Fruit fly (Drosophila melanogaster) whole organism, adult: ENCODE measurements around the gene sinah.

Experiments
- CG12768 ChIP-seq: fragments of 200-800 bp; sonication (Bioruptor generic); optimal IDR thresholded peaks from 2 replicates; lab custom pipeline; 2017; ENCODE audit warnings: missing biosample characterization, missing genetic modification characterization, mild to moderate bottlenecking, moderate library complexity, missing genetic modification reagents
- CG1620 ChIP-seq: fragments of 200-800 bp; sonication (Bioruptor generic); optimal IDR thresholded peaks from 2 replicates; lab custom pipeline; 2016; ENCODE audit warnings: missing biosample characterization, missing genetic modification characterization
- CG5204 ChIP-seq: fragments of 200-800 bp; sonication (Bioruptor generic); optimal IDR thresholded peaks from 2 replicates; lab custom pipeline; 2016; ENCODE audit warnings: missing biosample characterization, missing genetic modification characterization
- CG7045 ChIP-seq: fragments of 200-800 bp; sonication (Bioruptor generic); optimal IDR thresholded peaks from 2 replicates; lab custom pipeline; 2017; ENCODE audit warnings: missing biosample characterization, mild to moderate bottlenecking, missing genetic modification characterization
- CG7101 ChIP-seq: fragments of 200-800 bp; sonication (Bioruptor generic); optimal IDR thresholded peaks from 2 replicates; lab custom pipeline; 2018; ENCODE audit warnings: missing biosample characterization, mild to moderate bottlenecking, missing genetic modification characterization, moderate library complexity
- Clk ChIP-seq: fragments of 200-800 bp; sonication (Bioruptor generic); optimal IDR thresholded peaks from 2 replicates; lab custom pipeline; 2017; ENCODE audit warnings: missing biosample characterization, missing genetic modification characterization
- Mnt ChIP-seq: fragments of 200-800 bp; sonication (Bioruptor generic); optimal IDR thresholded peaks from 2 replicates; lab custom pipeline; 2016; ENCODE audit warnings: missing biosample characterization, mild to moderate bottlenecking, missing genetic modification characterization
- ovo ChIP-seq: fragments of 200-800 bp; sonication (Bioruptor generic); optimal IDR thresholded peaks from 2 replicates; lab custom pipeline; 2016; ENCODE audit warnings: missing biosample characterization, missing genetic modification characterization
- tj ChIP-seq: fragments of 200-800 bp; sonication (Bioruptor generic); optimal IDR thresholded peaks from 3 replicates; lab custom pipeline; 2017; ENCODE audit warnings: missing biosample characterization, mild to moderate bottlenecking, missing genetic modification characterization, moderate library complexity

The sinah gene

DNA sequence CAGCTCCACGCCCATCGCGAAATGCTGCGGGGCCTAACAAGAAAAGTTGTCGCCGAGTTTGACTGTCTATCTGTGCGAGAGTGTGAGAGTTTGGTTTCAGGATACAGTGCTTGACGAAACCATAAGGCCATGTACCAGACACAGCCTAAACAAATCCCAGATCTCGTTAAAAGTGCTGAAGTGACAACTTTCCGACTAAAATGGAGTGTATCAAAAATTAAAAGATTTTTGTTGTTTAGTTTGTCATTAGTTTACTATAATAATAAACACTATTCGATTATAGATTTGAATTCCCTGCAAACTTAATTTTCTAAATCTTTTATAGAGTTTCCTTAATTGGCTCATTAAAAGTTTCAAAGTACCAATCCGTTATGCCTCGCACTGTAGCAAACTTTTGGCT is 34.8 kb downstream of the sinah start:
- no peak for TF ChIP-seq CG7101 (tag; lab: Kevin White, UChicago)

DNA sequence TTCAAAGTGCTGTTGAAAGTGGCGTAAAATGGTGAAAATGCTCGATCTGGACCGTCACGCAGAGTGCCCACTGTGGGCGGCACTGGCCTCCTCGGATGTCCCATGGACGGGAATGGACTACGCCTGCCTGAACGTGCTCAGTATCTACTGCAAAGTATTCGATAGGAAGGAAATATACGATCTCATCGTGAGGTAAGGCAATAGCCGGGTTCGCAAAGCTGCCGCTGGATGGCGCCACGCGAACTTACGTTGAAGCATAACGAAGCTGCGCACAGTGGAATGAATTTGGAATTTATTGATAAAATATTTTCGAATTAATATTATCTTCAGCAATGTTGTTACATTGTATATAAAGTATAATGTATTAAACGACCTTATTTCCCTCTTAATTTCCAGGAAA is 37.5 kb downstream of the sinah start:
- no peak for TF ChIP-seq CG12768 (GFP tag; lab: Kevin White, UChicago)
- no peak for TF ChIP-seq tj (GFP tag; lab: Kevin White, UChicago)
- no peak for TF ChIP-seq CG5204
- TF ChIP-seq Mnt (GFP tag; lab: Kevin White, UChicago) = no peak
- TF ChIP-seq CG1620 = no peak
- no peak for TF ChIP-seq CG7101 (tag; lab: Kevin White, UChicago)
- TF ChIP-seq Clk (GFP tag; lab: Kevin White, UChicago) = no peak
- TF ChIP-seq CG7045 (GFP tag; lab: Kevin White, UChicago) = no peak
- no peak for TF ChIP-seq ovo (GFP tag; lab: Kevin White, UChicago)
